Worm (Caenorhabditis elegans): ENCODE measurements around the gene C56E6.4.

DNA sequence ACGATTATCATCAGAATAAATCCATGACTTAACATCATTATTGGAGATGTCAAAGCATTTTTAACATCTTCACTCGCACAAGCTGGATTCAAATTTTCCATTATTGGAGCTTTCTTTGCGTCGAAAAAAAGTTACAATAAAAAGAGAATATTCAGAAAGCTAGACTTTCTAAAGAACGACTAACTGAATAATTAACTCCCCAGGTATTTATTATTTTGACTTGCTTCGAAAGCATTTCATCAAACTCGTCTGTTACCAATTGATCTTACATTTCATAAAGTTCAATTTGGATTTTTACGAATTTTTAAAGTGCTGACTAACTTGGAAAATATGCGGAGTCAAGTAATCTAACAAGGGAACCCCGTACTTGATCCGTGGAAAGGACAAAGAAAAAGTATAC is 47.1 kb upstream of the C56E6.4 start, which contains the start of gene sra-29:
- TF ChIP-seq ceh-6 (GFP tag; optimal IDR thresholded peaks at IDR 0.05) (no peak), ref-2 (tag; optimal IDR thresholded peaks at IDR 0.05) (no peak), tbx-2 (tag; optimal IDR thresholded peaks at IDR 0.05) (no peak), hlh-30 (tag; optimal IDR thresholded peaks at IDR 0.05; ENCODE audit: insufficient read depth) (no peak), nhr-11 (tag; optimal IDR thresholded peaks at IDR 0.05) (no peak), pha-4 (tag; optimal IDR thresholded peaks at IDR 0.05) (no peak)
